Worm (Caenorhabditis elegans) whole organism, L2 larva: ENCODE measurements around the gene pdi-6.

Source experiments
- aly-2 ChIP-seq: fragments of 150-350 bp; optimal IDR thresholded peaks from 2 replicates; lab custom pipeline; 2014; ENCODE audit warnings: missing biosample characterization, missing genetic modification characterization
- nhr-21 ChIP-seq: fragments of 150-350 bp; optimal IDR thresholded peaks from 2 replicates; lab custom pipeline; 2014; ENCODE audit warnings: missing biosample characterization, missing genetic modification characterization
- skn-1 ChIP-seq: sonication (generic microtip); optimal IDR thresholded peaks from 2 replicates; lab custom pipeline; 2017; ENCODE audit warnings: missing biosample characterization, missing genetic modification characterization

DNA sequence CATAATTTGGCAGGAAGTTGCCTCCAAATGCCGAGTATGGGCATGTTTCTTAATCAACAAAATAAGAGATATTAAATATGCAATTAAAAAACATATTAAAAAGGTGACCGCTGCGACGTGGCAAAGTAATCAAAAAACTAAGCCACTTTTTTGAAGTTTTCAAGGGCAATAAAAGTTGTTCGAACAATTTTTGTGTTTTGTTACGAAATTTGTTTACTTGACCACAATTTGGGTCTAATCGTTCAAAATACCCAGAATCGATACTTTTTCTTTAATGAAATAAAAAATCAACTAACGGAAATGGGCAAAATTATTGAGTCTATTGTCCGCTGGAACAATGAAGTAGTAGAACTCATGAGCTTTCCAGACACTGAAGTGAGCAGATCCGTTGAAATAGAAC is 16.7 kb upstream of the pdi-6 start, which contains the start of gene Y1B5A.1:
- TF ChIP-seq skn-1 = no peak
- TF ChIP-seq aly-2 (tag; lab: Kevin White, UChicago) = no peak
- no peak for TF ChIP-seq nhr-21 (tag; lab: Kevin White, UChicago)
